Fruit fly (Drosophila melanogaster) whole organism, pupa: ENCODE results near the gene AOX3.

ENCODE experiments used
- CG10348 ChIP-seq: fragments of 200-800 bp; sonication (Bioruptor generic); IDR thresholded peaks from 2 replicates; pipeline ENCODE4 v1.3.6; 2022; ENCODE audit warnings: missing biosample characterization, missing genetic modification characterization
- CG12605 ChIP-seq: fragments of 200-800 bp; sonication (Bioruptor generic); IDR thresholded peaks from 2 replicates; pipeline ENCODE4 v1.3.6; 2022; ENCODE audit warnings: missing biosample characterization, missing genetic modification characterization
- CG13204 ChIP-seq: fragments of 200-800 bp; sonication (Bioruptor generic); optimal IDR thresholded peaks from 2 replicates; lab custom pipeline; 2018; ENCODE audit warnings: missing biosample characterization, mild to moderate bottlenecking, missing genetic modification characterization, moderate library complexity
- CG14655 ChIP-seq: fragments of 200-800 bp; sonication (Bioruptor generic); optimal IDR thresholded peaks from 3 replicates; lab custom pipeline; 2017; ENCODE audit warnings: mild to moderate bottlenecking, missing biosample characterization, missing genetic modification reagents, missing genetic modification characterization
- CG15710 ChIP-seq: fragments of 200-800 bp; sonication (Bioruptor generic); optimal IDR thresholded peaks from 2 replicates; lab custom pipeline; 2018; ENCODE audit warnings: missing biosample characterization, mild to moderate bottlenecking, missing genetic modification characterization, moderate library complexity
- CG17806 ChIP-seq: fragments of 200-800 bp; sonication (Bioruptor generic); optimal IDR thresholded peaks from 2 replicates; lab custom pipeline; 2018; ENCODE audit warnings: missing biosample characterization, mild to moderate bottlenecking, missing genetic modification characterization, moderate library complexity
- CG32121 ChIP-seq: fragments of 200-800 bp; sonication (Bioruptor generic); IDR thresholded peaks from 2 replicates; pipeline ENCODE4 v1.3.6; 2022; ENCODE audit warnings: missing biosample characterization, missing genetic modification characterization
- CG34367 ChIP-seq: fragments of 200-800 bp; sonication (Bioruptor generic); optimal IDR thresholded peaks from 2 replicates; lab custom pipeline; 2018; ENCODE audit warnings: missing biosample characterization, mild to moderate bottlenecking, missing genetic modification characterization
- CG4496 ChIP-seq: fragments of 200-800 bp; sonication (Bioruptor generic); IDR thresholded peaks from 3 replicates; pipeline ENCODE4 v1.3.6; 2022; ENCODE audit warnings: missing biosample characterization, missing genetic modification characterization
- CG8159 ChIP-seq: fragments of 200-800 bp; sonication (Bioruptor generic); optimal IDR thresholded peaks from 3 replicates; lab custom pipeline; 2018; ENCODE audit warnings: missing biosample characterization, mild to moderate bottlenecking, missing genetic modification characterization, moderate library complexity
- CG8301 ChIP-seq: fragments of 200-800 bp; sonication (Bioruptor generic); optimal IDR thresholded peaks from 2 replicates; lab custom pipeline; 2018; ENCODE audit warnings: missing biosample characterization, mild to moderate bottlenecking, missing genetic modification characterization
- CG9948 ChIP-seq: fragments of 200-800 bp; sonication (Bioruptor generic); optimal IDR thresholded peaks from 2 replicates; lab custom pipeline; 2018; ENCODE audit warnings: missing biosample characterization, mild to moderate bottlenecking, missing genetic modification characterization, moderate library complexity
- D1 ChIP-seq: fragments of 200-800 bp; sonication (Bioruptor generic); optimal IDR thresholded peaks from 2 replicates; lab custom pipeline; 2018; ENCODE audit warnings: missing biosample characterization, mild to moderate bottlenecking, missing genetic modification characterization, moderate library complexity
- EcR ChIP-seq: fragments of 200-800 bp; sonication (Bioruptor generic); optimal IDR thresholded peaks from 3 replicates; lab custom pipeline; 2019; ENCODE audit warnings: missing biosample characterization, missing genetic modification characterization, mild to moderate bottlenecking, moderate library complexity, missing genetic modification reagents
- Ets98B ChIP-seq: fragments of 200-800 bp; sonication (Bioruptor generic); IDR thresholded peaks from 2 replicates; pipeline ENCODE4 v1.3.6; 2022; ENCODE audit warnings: missing biosample characterization, missing genetic modification characterization
- Pif1A ChIP-seq: fragments of 200-800 bp; sonication (Bioruptor generic); optimal IDR thresholded peaks from 3 replicates; lab custom pipeline; 2016; ENCODE audit warnings: missing biosample characterization, missing genetic modification characterization
- Pif1B ChIP-seq: fragments of 200-800 bp; sonication (Bioruptor generic); optimal IDR thresholded peaks from 3 replicates; lab custom pipeline; 2016; ENCODE audit warnings: missing biosample characterization, missing genetic modification characterization
- Snoo ChIP-seq: fragments of 200-800 bp; sonication (Bioruptor generic); optimal IDR thresholded peaks from 3 replicates; lab custom pipeline; 2017; ENCODE audit warnings: missing biosample characterization, mild to moderate bottlenecking, missing genetic modification characterization, inconsistent platforms
- fd96Ca ChIP-seq: fragments of 200-800 bp; sonication (Bioruptor generic); IDR thresholded peaks from 3 replicates; pipeline ENCODE4 v1.3.6; 2022; ENCODE audit warnings: missing biosample characterization, missing genetic modification characterization
- gl ChIP-seq: fragments of 200-800 bp; sonication (Bioruptor generic); optimal IDR thresholded peaks from 2 replicates; lab custom pipeline; 2018; ENCODE audit warnings: missing biosample characterization, mild to moderate bottlenecking, missing genetic modification characterization
- rn ChIP-seq: fragments of 200-800 bp; sonication (Bioruptor generic); IDR thresholded peaks from 2 replicates; pipeline ENCODE4 v1.3.6; 2022; ENCODE audit warnings: missing biosample characterization, missing genetic modification characterization

AOX3 gene

DNA sequence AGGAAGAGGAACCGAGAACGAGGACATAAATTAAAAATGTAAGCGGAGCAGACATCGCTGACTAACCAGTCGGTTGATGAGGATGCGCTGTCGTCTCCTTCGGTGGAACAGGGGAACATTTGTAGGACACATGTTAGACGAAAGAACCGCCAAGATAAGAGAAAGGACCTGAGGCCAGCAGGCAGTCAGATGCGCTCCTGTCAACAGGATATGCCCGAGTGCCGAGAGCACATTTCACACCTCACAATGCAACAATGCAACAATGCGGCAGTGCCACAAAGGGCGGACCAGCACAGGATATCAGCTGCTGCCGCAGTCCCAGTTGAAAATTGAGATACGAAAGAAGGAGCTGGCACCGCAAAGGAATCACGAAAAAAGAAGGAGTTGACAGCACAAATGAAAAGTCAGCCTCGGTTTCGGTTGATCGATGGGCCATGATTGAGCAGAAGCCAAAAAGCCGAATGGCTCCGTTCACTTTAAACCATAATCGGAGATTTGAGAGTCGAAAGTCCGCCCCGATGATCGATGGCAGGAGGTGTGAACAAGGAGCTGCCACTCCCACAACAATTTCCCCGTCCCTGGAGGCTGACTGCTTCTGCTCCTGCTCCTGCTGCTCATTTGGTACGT, 36.6 kb upstream of the AOX3 start:
- no peak for TF ChIP-seq Snoo (tag; lab: Kevin White, UChicago)
- no peak for TF ChIP-seq EcR (GFP tag; lab: Kevin White, UChicago)
- TF ChIP-seq CG14655 (GFP tag; lab: Kevin White, UChicago): no peak

dm6 chr3R:15583447-15583846, 35.5 kb upstream of the AOX3 start:
- TF ChIP-seq D1 (tag; lab: Kevin White, UChicago): no peak
- no peak for TF ChIP-seq Ets98B (GFP tag; lab: Robert Waterston, UW)
- TF ChIP-seq CG15710 (tag; lab: Kevin White, UChicago): no peak
- no peak for TF ChIP-seq fd96Ca (GFP tag; lab: Robert Waterston, UW)
- TF ChIP-seq CG12605 (GFP tag; lab: Robert Waterston, UW): no peak
- no peak for TF ChIP-seq Snoo (tag; lab: Kevin White, UChicago)
- TF ChIP-seq CG9948 (tag; lab: Kevin White, UChicago): no peak
- no peak for TF ChIP-seq gl (tag; lab: Kevin White, UChicago)
- TF ChIP-seq Pif1B: no peak
- TF ChIP-seq EcR (GFP tag; lab: Kevin White, UChicago): no peak
- no peak for TF ChIP-seq CG8301 (tag; lab: Kevin White, UChicago)
- no peak for TF ChIP-seq CG4496
- TF ChIP-seq rn: no peak
- TF ChIP-seq CG14655 (GFP tag; lab: Kevin White, UChicago): no peak
- no peak for TF ChIP-seq Pif1A
- no peak for TF ChIP-seq CG10348 (GFP tag; lab: Robert Waterston, UW)
- TF ChIP-seq CG13204 (GFP tag; lab: Kevin White, UChicago): no peak
- TF ChIP-seq CG17806 (tag; lab: Kevin White, UChicago): no peak
- no peak for TF ChIP-seq CG34367 (tag; lab: Kevin White, UChicago)
- TF ChIP-seq CG8159 (tag; lab: Kevin White, UChicago): no peak

dm6 chr3R:15582526-15583155, 34.7 kb upstream of the AOX3 start:
- TF ChIP-seq CG14655 (GFP tag; lab: Kevin White, UChicago): no peak
- no peak for TF ChIP-seq EcR (GFP tag; lab: Kevin White, UChicago)
- no peak for TF ChIP-seq CG8301 (tag; lab: Kevin White, UChicago)
- no peak for TF ChIP-seq CG8159 (tag; lab: Kevin White, UChicago)
- TF ChIP-seq Pif1B: no peak
- TF ChIP-seq CG34367 (tag; lab: Kevin White, UChicago): no peak
- TF ChIP-seq CG17806 (tag; lab: Kevin White, UChicago): no peak
- no peak for TF ChIP-seq CG4496
- TF ChIP-seq, all 21 proteins: peak for 0

- TF ChIP-seq Snoo (tag; lab: Kevin White, UChicago) (peak; percentile 7), CG8159 (tag; lab: Kevin White, UChicago) (peak; percentile 35), CG15710 (tag; lab: Kevin White, UChicago) (peak; percentile 20), CG9948 (tag; lab: Kevin White, UChicago) (peak; percentile 11), gl (tag; lab: Kevin White, UChicago) (no peak), Pif1B (no peak)
These were observed 32.7 kb upstream of the AOX3 start for dm6 chr3R:15580719-15581118.

- TF ChIP-seq CG13204 (GFP tag; lab: Kevin White, UChicago): no peak
- no peak for TF ChIP-seq EcR (GFP tag; lab: Kevin White, UChicago)
- TF ChIP-seq Pif1A: no peak
- no peak for TF ChIP-seq Pif1B
- TF ChIP-seq CG9948 (tag; lab: Kevin White, UChicago): no peak
- TF ChIP-seq Ets98B (GFP tag; lab: Robert Waterston, UW): no peak
- TF ChIP-seq, all 21 proteins: peak for 0
These were observed 31.7 kb upstream of the AOX3 start for dm6 chr3R:15579693-15580092.

- TF ChIP-seq rn (no peak), Pif1A (peak; percentile 71), CG17806 (tag; lab: Kevin White, UChicago) (peak; percentile 80), Ets98B (GFP tag; lab: Robert Waterston, UW) (peak; percentile 42), Pif1B (peak; percentile 69), Snoo (tag; lab: Kevin White, UChicago) (peak; percentile 59), CG8159 (tag; lab: Kevin White, UChicago) (peak; percentile 83), CG15710 (tag; lab: Kevin White, UChicago) (peak; percentile 83), CG10348 (GFP tag; lab: Robert Waterston, UW) (no peak), CG32121 (GFP tag; lab: Robert Waterston, UW) (0 out of 2 replicates have a peak, but pooled peaks have one; percentile 15), CG14655 (GFP tag; lab: Kevin White, UChicago) (peak; percentile 64), CG12605 (GFP tag; lab: Robert Waterston, UW) (peak; percentile 20; the same call in 1 of the 2 replicates), CG9948 (tag; lab: Kevin White, UChicago) (peak; percentile 81), CG34367 (tag; lab: Kevin White, UChicago) (peak; percentile 76), CG4496 (peak; percentile 77; the same call in 2 of the 3 replicates), CG8301 (tag; lab: Kevin White, UChicago) (peak; percentile 38), fd96Ca (GFP tag; lab: Robert Waterston, UW) (no peak), D1 (tag; lab: Kevin White, UChicago) (no peak), CG13204 (GFP tag; lab: Kevin White, UChicago) (peak; percentile 51), gl (tag; lab: Kevin White, UChicago) (peak; percentile 43), EcR (GFP tag; lab: Kevin White, UChicago) (no peak)
These were observed 20.6 kb upstream of the AOX3 start for dm6 chr3R:15568569-15568968.
